Fruit fly (Drosophila melanogaster): ENCODE results near the gene AsnRS.
A peak's percentile ranks its signal among the peaks of the same experiment; 100 is the strongest.

Gene AsnRS

DNA sequence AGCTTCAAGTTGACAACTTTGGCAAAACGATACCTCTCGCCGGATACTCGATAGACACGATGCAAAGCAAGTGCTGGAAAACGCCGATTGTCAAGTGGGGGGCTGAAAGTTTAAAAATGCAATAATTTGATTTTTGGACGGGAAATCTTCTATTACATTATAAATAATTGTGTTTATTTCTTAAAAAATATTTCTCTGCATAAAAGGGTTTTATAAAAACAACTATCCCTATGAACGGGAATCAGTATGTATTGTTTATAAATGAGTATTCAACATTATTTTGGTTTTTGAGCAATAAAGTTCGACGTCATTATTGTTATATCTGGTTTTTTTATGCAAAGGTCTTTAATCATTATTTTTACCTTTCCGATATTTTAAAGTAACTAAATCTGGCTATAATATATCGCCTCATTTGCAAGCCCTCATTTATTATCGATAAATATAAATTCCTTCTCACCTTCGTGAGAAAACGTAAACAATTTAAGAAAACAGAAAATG lies at the start of gene AsnRS, which contains the start of gene DCTN6-p27:
Gene AsnRS (minus strand): TSS at position 50 of the 498 bp plus-strand sequence.
Gene DCTN6-p27 (plus strand): TSS at position 419 of the 498 bp plus-strand sequence.
- no peak for TF ChIP-seq OdsH (GFP tag; optimal IDR thresholded peaks at IDR 0.05)
- TF ChIP-seq achi (GFP tag; optimal IDR thresholded peaks at IDR 0.05): peak; percentile 65
- peak; percentile 76 for TF ChIP-seq lz (GFP tag; optimal IDR thresholded peaks at IDR 0.05)
- no peak for TF ChIP-seq Lpt (GFP tag; optimal IDR thresholded peaks at IDR 0.05)
- TF ChIP-seq CG6163 (GFP tag; IDR thresholded peaks at IDR 0.05): peak; percentile 61; the same call in 2 of the 3 replicates
- no peak for TF ChIP-seq Eip75B (GFP tag; optimal IDR thresholded peaks at IDR 0.05)
- peak; percentile 25 for TF ChIP-seq Ets96B (tag; optimal IDR thresholded peaks at IDR 0.05)
- TF ChIP-seq CG8319 (GFP tag; optimal IDR thresholded peaks at IDR 0.05): no peak
- TF ChIP-seq net (GFP tag; optimal IDR thresholded peaks at IDR 0.05): no peak
- TF ChIP-seq ss (GFP tag; optimal IDR thresholded peaks at IDR 0.05): no peak
- TF ChIP-seq CG3919 (GFP tag; optimal IDR thresholded peaks at IDR 0.05): no peak
- TF ChIP-seq topi (GFP tag; optimal IDR thresholded peaks at IDR 0.05): peak; percentile 33
- TF ChIP-seq CG31627 (GFP tag; optimal IDR thresholded peaks at IDR 0.05): peak; percentile 65
- TF ChIP-seq CG32006 (GFP tag; optimal IDR thresholded peaks at IDR 0.05): peak; percentile 46
- TF ChIP-seq CG15336 (GFP tag; IDR thresholded peaks at IDR 0.05): no peak
- TF ChIP-seq Hr4 (GFP tag; optimal IDR thresholded peaks at IDR 0.05): no peak
- no peak for TF ChIP-seq fd59A (GFP tag; optimal IDR thresholded peaks at IDR 0.05)
- TF ChIP-seq CG3032 (tag; optimal IDR thresholded peaks at IDR 0.05): peak; percentile 43
- TF ChIP-seq CG4318 (GFP tag; optimal IDR thresholded peaks at IDR 0.05): no peak
- TF ChIP-seq CG7368 (GFP tag; optimal IDR thresholded peaks at IDR 0.05): peak; percentile 11
- peak; percentile 70 for TF ChIP-seq Hr39 (GFP tag; optimal IDR thresholded peaks at IDR 0.05)
- no peak for TF ChIP-seq Met (GFP tag; optimal IDR thresholded peaks at IDR 0.05)
- peak; percentile 3 for TF ChIP-seq pdm3 (GFP tag; optimal IDR thresholded peaks at IDR 0.05)
- no peak for TF ChIP-seq Ets21C (GFP tag; optimal IDR thresholded peaks at IDR 0.05)
- peak in 1 of 2 experiments; percentile 23 for TF ChIP-seq salr (GFP tag; optimal IDR thresholded peaks at IDR 0.05)
- peak; percentile 65; the same call in 2 of the 3 replicates for TF ChIP-seq eg (GFP tag; IDR thresholded peaks at IDR 0.05)
- peak; percentile 67 for TF ChIP-seq CG10631 (GFP tag; optimal IDR thresholded peaks at IDR 0.05)
- no peak; the same call in 1 of the 2 replicates for TF ChIP-seq CG11294 (GFP tag; IDR thresholded peaks at IDR 0.05)
- no peak for TF ChIP-seq Blimp-1 (GFP tag; optimal IDR thresholded peaks at IDR 0.05)
- TF ChIP-seq CG9139 (GFP tag; optimal IDR thresholded peaks at IDR 0.05): no peak
- no peak for TF ChIP-seq CG16779 (tag; optimal IDR thresholded peaks at IDR 0.05)
- TF ChIP-seq acj6 (GFP tag; optimal IDR thresholded peaks at IDR 0.05): peak; percentile 74
- no peak for TF ChIP-seq CG6276 (GFP tag; optimal IDR thresholded peaks at IDR 0.05)
- no peak for TF ChIP-seq vri (GFP tag; optimal IDR thresholded peaks at IDR 0.05)
- TF ChIP-seq Sox15 (GFP tag; optimal IDR thresholded peaks at IDR 0.05): peak; percentile 53
- no peak for TF ChIP-seq svp (GFP tag)
- peak; percentile 27 for TF ChIP-seq Eip93F (GFP tag; optimal IDR thresholded peaks at IDR 0.05)
- no peak for TF ChIP-seq fd85E (GFP tag; optimal IDR thresholded peaks at IDR 0.05)
- TF ChIP-seq CG6854 (GFP tag; optimal IDR thresholded peaks at IDR 0.05): peak; percentile 36
- peak; percentile 69 for TF ChIP-seq cyc (GFP tag; optimal IDR thresholded peaks at IDR 0.05)
- TF ChIP-seq Eip78C (GFP tag): peak; percentile 71
- no peak for TF ChIP-seq CG11762 (GFP tag; optimal IDR thresholded peaks at IDR 0.05; ENCODE audit: insufficient read depth)
- peak; percentile 75 for TF ChIP-seq CG6792 (GFP tag; optimal IDR thresholded peaks at IDR 0.05)
- TF ChIP-seq spab (GFP tag; optimal IDR thresholded peaks at IDR 0.05): no peak
- no peak for TF ChIP-seq CG8119 (GFP tag; IDR thresholded peaks at IDR 0.05)
- peak; percentile 49 for TF ChIP-seq CG1621 (tag; optimal IDR thresholded peaks at IDR 0.05)
- no peak for TF ChIP-seq dsx (GFP tag; optimal IDR thresholded peaks at IDR 0.05; ENCODE audit: poor library complexity, severe bottlenecking)
- TF ChIP-seq Sox102F (GFP tag; optimal IDR thresholded peaks at IDR 0.05): no peak
- peak; percentile 58 for TF ChIP-seq CG34406 (GFP tag; optimal IDR thresholded peaks at IDR 0.05)
- no peak for TF ChIP-seq Gug (GFP tag; IDR thresholded peaks at IDR 0.05)
- TF ChIP-seq CG11902 (GFP tag; optimal IDR thresholded peaks at IDR 0.05): peak; percentile 54
- no peak for TF ChIP-seq CG10669 (GFP tag; optimal IDR thresholded peaks at IDR 0.05)

All from whole organism, prepupa.